Fruit fly (Drosophila melanogaster) whole organism, wandering third instar larva: ENCODE measurements around the gene TTLL1A.

Source experiments
- Dif ChIP-seq: fragments of 200-275, 200-300 bp; sonication (Bioruptor generic); optimal IDR thresholded peaks from 2 replicates; lab custom pipeline; 2018; ENCODE audit warnings: missing biosample characterization, missing genetic modification characterization; ENCODE audit not compliant: partially characterized antibody
- Hnf4 ChIP-seq: fragments of 200-800 bp; sonication (Bioruptor generic); optimal IDR thresholded peaks from 2 replicates; lab custom pipeline; 2016; ENCODE audit warnings: missing biosample characterization, mild to moderate bottlenecking, missing genetic modification characterization
- OdsH ChIP-seq: fragments of 200-800 bp; sonication (Bioruptor generic); optimal IDR thresholded peaks from 2 replicates; lab custom pipeline; 2016; ENCODE audit warnings: missing biosample characterization, mild to moderate bottlenecking, missing genetic modification characterization
- Sp1 ChIP-seq: fragments of 200-800 bp; sonication (Bioruptor generic); optimal IDR thresholded peaks from 3 replicates; lab custom pipeline; 2019; ENCODE audit warnings: missing biosample characterization, mild to moderate bottlenecking, missing genetic modification characterization, moderate library complexity
- br ChIP-seq: fragments of 200-800 bp; sonication (Bioruptor generic); optimal IDR thresholded peaks from 2 replicates; lab custom pipeline; 2016; ENCODE audit warnings: missing biosample characterization, missing genetic modification characterization
- dmrt93B ChIP-seq: fragments of 200-800 bp; sonication (Bioruptor generic); optimal IDR thresholded peaks from 2 replicates; lab custom pipeline; 2018; ENCODE audit warnings: missing biosample characterization, mild to moderate bottlenecking, missing genetic modification characterization
- ey ChIP-seq: fragments of 200-800 bp; sonication (Bioruptor generic); optimal IDR thresholded peaks from 2 replicates; lab custom pipeline; 2016; ENCODE audit warnings: missing biosample characterization, missing genetic modification characterization
- h ChIP-seq: fragments of 200-800 bp; sonication (Bioruptor generic); optimal IDR thresholded peaks from 3 replicates; lab custom pipeline; 2016; ENCODE audit warnings: missing biosample characterization, mild to moderate bottlenecking, missing genetic modification characterization
- pan ChIP-seq: fragments of >200 bp; optimal IDR thresholded peaks from 2 replicates; lab custom pipeline; 2017
- sage ChIP-seq: fragments of 200-800 bp; sonication (Bioruptor generic); optimal IDR thresholded peaks from 2 replicates; lab custom pipeline; 2016; ENCODE audit warnings: missing biosample characterization, mild to moderate bottlenecking, missing genetic modification characterization
- tai ChIP-seq: sonication (Bioruptor generic); optimal IDR thresholded peaks from 2 replicates; lab custom pipeline; 2016; ENCODE audit warnings: missing biosample characterization, missing genetic modification characterization
- usp ChIP-seq: fragments of >200 bp; optimal IDR thresholded peaks from 2 replicates; lab custom pipeline; 2017; ENCODE audit warnings: missing biosample characterization, missing genetic modification characterization

DNA sequence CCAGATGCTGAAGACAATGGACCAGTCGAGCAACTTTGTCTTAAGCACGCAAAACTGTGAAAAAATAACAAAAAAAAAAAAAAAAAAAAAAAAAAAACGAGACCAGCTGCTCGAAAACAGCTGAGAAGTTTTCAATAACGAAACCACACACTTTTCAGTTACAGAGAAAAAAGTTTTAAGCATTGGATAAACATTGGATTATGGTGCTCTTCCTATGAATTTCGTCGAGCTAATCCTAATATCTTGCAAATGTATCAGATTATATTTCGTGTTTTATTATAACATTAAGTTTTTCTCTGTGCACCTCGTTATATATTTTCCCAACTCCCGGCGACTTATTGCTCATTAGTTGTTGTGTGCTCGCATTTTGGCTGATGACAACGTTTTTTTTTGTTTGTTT lies 25.9 kb downstream of the TTLL1A start:
- TF ChIP-seq Dif (GFP tag; lab: Kevin White, UChicago) (no peak), h (GFP tag; lab: Kevin White, UChicago) (peak; percentile 55), Sp1 (no peak), usp (GFP tag; lab: Kevin White, UChicago) (no peak), tai (GFP tag; lab: Kevin White, UChicago) (no peak), br (GFP tag; lab: Kevin White, UChicago) (no peak), pan (lab: Kevin White, UChicago) (no peak), ey (GFP tag; lab: Kevin White, UChicago) (peak; percentile 34), sage (no peak), Hnf4 (GFP tag; lab: Kevin White, UChicago) (no peak), dmrt93B (no peak), OdsH (GFP tag; lab: Kevin White, UChicago) (peak; percentile 9)
